Worm (Caenorhabditis elegans) whole organism, L4/young adult: ENCODE results near the gene arrd-13.

ENCODE experiments used
- W03F9.2 ChIP-seq: fragments of 150-350 bp; optimal IDR thresholded peaks from 2 replicates; lab custom pipeline; 2014; ENCODE audit warnings: missing biosample characterization, missing genetic modification characterization
- dao-5 ChIP-seq: sonication (generic microtip); optimal IDR thresholded peaks from 2 replicates; lab custom pipeline; 2016; ENCODE audit warnings: missing genotype, missing genetic modification characterization, moderate library complexity, missing compliant biosample characterization
- him-1 ChIP-seq: sonication (generic microtip); optimal IDR thresholded peaks from 2 replicates; lab custom pipeline; 2016; ENCODE audit warnings: missing genotype, missing genetic modification reagents, missing genetic modification characterization, missing compliant biosample characterization

arrd-13 gene

ce11 chrII:13780792-13781248 lies 22.6 kb downstream of the arrd-13 start:
- TF ChIP-seq W03F9.2 (tag; lab: Kevin White, UChicago), result no peak
- TF ChIP-seq dao-5 (tag; lab: Kevin White, UChicago), result peak; percentile 59

ce11 chrII:13783880-13784279 lies 25.7 kb downstream of the arrd-13 start, which contains the start of gene C01B9.4:
Gene C01B9.4, minus strand, starts transcription at chrII:13783980.
- TF ChIP-seq him-1 (tag; lab: Kevin White, UChicago), result no peak
- no peak for TF ChIP-seq W03F9.2 (tag; lab: Kevin White, UChicago)
- no peak for TF ChIP-seq dao-5 (tag; lab: Kevin White, UChicago)

DNA sequence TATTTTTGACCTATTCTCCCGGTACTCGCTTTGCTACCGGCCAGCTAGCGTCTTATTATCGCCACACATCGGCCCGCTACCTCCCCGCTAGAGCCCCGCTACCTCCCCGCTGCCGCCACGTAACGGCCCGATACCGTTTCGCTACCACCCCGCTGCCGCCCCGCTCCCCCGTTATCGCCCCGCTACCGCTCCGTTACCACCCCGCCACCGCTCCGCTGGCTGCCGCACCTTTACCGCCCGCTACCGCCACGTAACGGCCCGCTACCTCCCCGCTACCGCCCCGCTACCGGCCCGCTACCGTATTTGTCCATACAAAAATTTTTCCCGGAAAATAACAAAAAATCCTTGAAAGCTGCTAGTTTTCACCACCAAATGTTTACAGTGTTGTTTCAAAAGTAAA lies 27.4 kb downstream of the arrd-13 start:
- TF ChIP-seq him-1 (tag; lab: Kevin White, UChicago), result no peak
- TF ChIP-seq W03F9.2 (tag; lab: Kevin White, UChicago), result no peak
- TF ChIP-seq dao-5 (tag; lab: Kevin White, UChicago), result no peak

ce11 chrII:13786899-13787298 lies 28.7 kb downstream of the arrd-13 start:
- no peak for TF ChIP-seq W03F9.2 (tag; lab: Kevin White, UChicago)
- TF ChIP-seq him-1 (tag; lab: Kevin White, UChicago), result no peak
- TF ChIP-seq dao-5 (tag; lab: Kevin White, UChicago), result no peak

ce11 chrII:13788813-13789212 lies 30.6 kb downstream of the arrd-13 start:
- no peak for TF ChIP-seq him-1 (tag; lab: Kevin White, UChicago)
- no peak for TF ChIP-seq W03F9.2 (tag; lab: Kevin White, UChicago)
- no peak for TF ChIP-seq dao-5 (tag; lab: Kevin White, UChicago)

- TF ChIP-seq dao-5 (tag; lab: Kevin White, UChicago), result no peak
- TF ChIP-seq him-1 (tag; lab: Kevin White, UChicago), result no peak
- TF ChIP-seq W03F9.2 (tag; lab: Kevin White, UChicago), result no peak
Observed at ce11 chrII:13789714-13790113, 31.5 kb downstream of the arrd-13 start.

DNA sequence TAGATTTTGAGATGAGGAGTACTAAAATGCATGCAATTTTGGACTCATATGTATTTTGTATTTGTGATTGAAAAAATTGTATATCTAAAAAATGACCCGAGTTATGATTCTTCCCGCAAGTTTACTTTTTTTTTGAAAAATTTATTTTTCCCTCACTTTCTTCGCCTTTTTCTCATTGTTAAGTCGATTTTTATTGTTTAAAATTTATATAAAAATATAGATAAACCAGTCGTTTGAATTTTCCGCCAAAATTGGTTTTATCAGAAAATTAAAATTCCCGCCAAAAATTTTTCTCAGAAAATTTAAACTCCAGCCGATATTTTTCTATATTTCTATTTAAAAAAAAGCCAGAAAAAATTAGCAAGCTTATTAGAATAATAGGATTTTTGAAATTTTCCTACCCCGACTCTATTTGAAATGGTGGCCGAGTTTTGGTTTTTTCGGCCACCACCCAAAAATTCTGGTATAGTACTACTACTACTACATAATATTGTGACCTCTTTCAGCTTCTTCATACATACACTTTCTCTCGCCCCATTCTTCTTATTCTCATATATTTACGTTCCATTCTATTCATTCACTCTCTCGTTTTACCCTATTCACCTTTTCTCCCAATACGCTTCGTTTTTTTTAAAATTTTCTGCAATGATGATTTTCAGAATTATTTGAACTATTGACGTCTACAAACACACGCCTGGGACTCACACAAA lies 33.5 kb downstream of the arrd-13 start, which contains the start of gene ZK131.11:
ZK131.11 (plus strand) TSS at position 660 of the 710 bp plus-strand sequence.
- TF ChIP-seq W03F9.2 (tag; lab: Kevin White, UChicago) (no peak), him-1 (tag; lab: Kevin White, UChicago) (no peak), dao-5 (tag; lab: Kevin White, UChicago) (no peak)

DNA sequence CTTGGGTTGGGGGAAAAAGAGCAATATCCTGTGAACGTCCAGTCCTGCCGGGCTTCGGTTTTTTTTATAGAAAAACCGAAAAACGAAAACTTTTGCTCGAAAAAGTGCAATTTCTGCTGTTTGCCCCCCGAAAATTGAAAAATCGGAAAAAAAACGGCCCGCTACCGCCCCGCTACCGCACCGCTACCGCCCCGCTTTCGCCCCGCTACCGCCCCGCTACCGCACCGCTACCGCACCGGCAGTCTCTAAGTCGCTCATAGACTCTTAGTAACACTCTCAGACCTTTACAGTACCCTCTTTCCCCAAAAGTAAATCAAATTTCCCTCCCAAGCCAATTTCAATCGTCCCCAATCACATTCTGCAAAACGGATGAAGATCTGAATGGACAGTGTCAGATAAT lies 37.0 kb downstream of the arrd-13 start:
- TF ChIP-seq dao-5 (tag; lab: Kevin White, UChicago) (no peak), W03F9.2 (tag; lab: Kevin White, UChicago) (no peak), him-1 (tag; lab: Kevin White, UChicago) (no peak)

ce11 chrII:13796312-13796711 lies 38.1 kb downstream of the arrd-13 start:
- TF ChIP-seq W03F9.2 (tag; lab: Kevin White, UChicago) (no peak), dao-5 (tag; lab: Kevin White, UChicago) (no peak), him-1 (tag; lab: Kevin White, UChicago) (no peak)

- TF ChIP-seq dao-5 (tag; lab: Kevin White, UChicago), result no peak
- no peak for TF ChIP-seq W03F9.2 (tag; lab: Kevin White, UChicago)
- TF ChIP-seq him-1 (tag; lab: Kevin White, UChicago), result no peak
Observed at ce11 chrII:13806269-13806668, 48.1 kb downstream of the arrd-13 start.
